Fruit fly (Drosophila melanogaster) whole organism: Measurements from ENCODE around the gene sov.

Source experiments
- CG8478 ChIP-seq: fragments of >200 bp; optimal IDR thresholded peaks from 2 replicates; lab custom pipeline; 2018; ENCODE audit warnings: inconsistent platforms
- Dll ChIP-seq: fragments of >200 bp; optimal IDR thresholded peaks from 2 replicates; lab custom pipeline; 2017
- EcR ChIP-seq, 2 experiments: fragments of >200 bp; optimal IDR thresholded peaks; 2 replicates each; lab custom pipeline; 2017; ENCODE audit warnings: missing biosample characterization in 2 of 2, missing genetic modification characterization in 2 of 2, missing genetic modification reagents in 2 of 2
- pan ChIP-seq: fragments of >200 bp; optimal IDR thresholded peaks from 2 replicates; lab custom pipeline; 2017
- psq ChIP-seq: fragments of >200 bp; optimal IDR thresholded peaks from 2 replicates; lab custom pipeline; 2017
- usp ChIP-seq: fragments of >200 bp; optimal IDR thresholded peaks from 2 replicates; lab custom pipeline; 2017; ENCODE audit warnings: missing biosample characterization, missing genetic modification characterization, mixed read lengths

The sov gene

dm6 chrX:6746221-6746620 lies 9.9 kb upstream of the sov start:
- TF ChIP-seq CG8478 (lab: Kevin White, UChicago) (no peak), pan (lab: Kevin White, UChicago) (no peak), usp (no peak), Dll (lab: Kevin White, UChicago) (no peak), EcR (GFP tag; optimal IDR thresholded peaks at IDR 0.05; lab: Kevin White, UChicago) (no peak), psq (lab: Kevin White, UChicago) (no peak)

dm6 chrX:6747244-6747643 lies 8.9 kb upstream of the sov start, which contains the start of gene CG14439:
CG14439 (plus strand) TSS chrX:6747544.
- TF ChIP-seq CG8478 (lab: Kevin White, UChicago) (no peak), psq (lab: Kevin White, UChicago) (no peak), pan (lab: Kevin White, UChicago) (no peak), usp (no peak), Dll (lab: Kevin White, UChicago) (no peak), EcR (GFP tag; optimal IDR thresholded peaks at IDR 0.05; lab: Kevin White, UChicago) (no peak)

- no peak for TF ChIP-seq Dll (lab: Kevin White, UChicago)
- TF ChIP-seq psq (lab: Kevin White, UChicago) = no peak
- no peak for TF ChIP-seq usp
- TF ChIP-seq CG8478 (lab: Kevin White, UChicago) = no peak
- no peak for TF ChIP-seq EcR (GFP tag; optimal IDR thresholded peaks at IDR 0.05; lab: Kevin White, UChicago)
- TF ChIP-seq pan (lab: Kevin White, UChicago) = no peak
Measured at dm6 chrX:6751964-6752363, 4.2 kb upstream of the sov start.

- TF ChIP-seq usp = no peak
- no peak for TF ChIP-seq CG8478 (lab: Kevin White, UChicago)
- TF ChIP-seq Dll (lab: Kevin White, UChicago) = no peak
- no peak for TF ChIP-seq psq (lab: Kevin White, UChicago)
- TF ChIP-seq pan (lab: Kevin White, UChicago) = no peak
- TF ChIP-seq EcR (GFP tag; optimal IDR thresholded peaks at IDR 0.05; lab: Kevin White, UChicago) = no peak
Measured at dm6 chrX:6759184-6759965, 3.3 kb downstream of the sov start.

- no peak for TF ChIP-seq pan (lab: Kevin White, UChicago)
- TF ChIP-seq psq (lab: Kevin White, UChicago) = no peak
- TF ChIP-seq Dll (lab: Kevin White, UChicago) = no peak
- TF ChIP-seq CG8478 (lab: Kevin White, UChicago) = no peak
- TF ChIP-seq EcR (GFP tag; optimal IDR thresholded peaks at IDR 0.05; lab: Kevin White, UChicago) = no peak
- TF ChIP-seq usp = no peak
Measured at dm6 chrX:6770924-6771323, 14.8 kb downstream of the sov start, which contains the start of gene Coq7. Coq7 (plus strand) TSS chrX:6771225.

dm6 chrX:6775622-6776021 lies 19.5 kb downstream of the sov start:
- TF ChIP-seq psq (lab: Kevin White, UChicago) (no peak), Dll (lab: Kevin White, UChicago) (no peak), EcR (GFP tag; optimal IDR thresholded peaks at IDR 0.05; lab: Kevin White, UChicago) (no peak), usp (no peak), pan (lab: Kevin White, UChicago) (no peak), CG8478 (lab: Kevin White, UChicago) (no peak)

- TF ChIP-seq pan (lab: Kevin White, UChicago) (no peak), Dll (lab: Kevin White, UChicago) (no peak), psq (lab: Kevin White, UChicago) (no peak), CG8478 (lab: Kevin White, UChicago) (no peak), EcR (GFP tag; optimal IDR thresholded peaks at IDR 0.05; lab: Kevin White, UChicago) (no peak), usp (no peak)
Measured at dm6 chrX:6776274-6776673, 20.2 kb downstream of the sov start.

dm6 chrX:6776934-6777333 lies 20.8 kb downstream of the sov start:
- TF ChIP-seq CG8478 (lab: Kevin White, UChicago) (no peak), EcR (GFP tag; optimal IDR thresholded peaks at IDR 0.05; lab: Kevin White, UChicago) (no peak), psq (lab: Kevin White, UChicago) (no peak), Dll (lab: Kevin White, UChicago) (no peak), usp (no peak), pan (lab: Kevin White, UChicago) (no peak)

dm6 chrX:6777394-6777793 lies 21.3 kb downstream of the sov start:
- TF ChIP-seq EcR (GFP tag; optimal IDR thresholded peaks at IDR 0.05; lab: Kevin White, UChicago) (no peak), usp (no peak), Dll (lab: Kevin White, UChicago) (no peak), psq (lab: Kevin White, UChicago) (no peak), CG8478 (lab: Kevin White, UChicago) (no peak), pan (lab: Kevin White, UChicago) (no peak)

- TF ChIP-seq psq (lab: Kevin White, UChicago) = no peak
- TF ChIP-seq pan (lab: Kevin White, UChicago) = peak; percentile 55
Measured at dm6 chrX:6778068-6778467, 21.9 kb downstream of the sov start.

dm6 chrX:6778780-6779179 lies 22.7 kb downstream of the sov start:
- TF ChIP-seq Dll (lab: Kevin White, UChicago) (no peak), CG8478 (lab: Kevin White, UChicago) (no peak), psq (lab: Kevin White, UChicago) (no peak), pan (lab: Kevin White, UChicago) (no peak), EcR (GFP tag; optimal IDR thresholded peaks at IDR 0.05; lab: Kevin White, UChicago) (no peak), usp (no peak)

dm6 chrX:6779609-6780139 lies 23.6 kb downstream of the sov start, which contains the start of gene shf:
shf (minus strand) TSS chrX:6779659.
- TF ChIP-seq pan (lab: Kevin White, UChicago) = no peak
- TF ChIP-seq CG8478 (lab: Kevin White, UChicago) = no peak
- no peak for TF ChIP-seq Dll (lab: Kevin White, UChicago)
- TF ChIP-seq EcR (GFP tag; optimal IDR thresholded peaks at IDR 0.05; lab: Kevin White, UChicago) = no peak
- TF ChIP-seq psq (lab: Kevin White, UChicago) = no peak
- no peak for TF ChIP-seq usp
